Fruit fly (Drosophila melanogaster): Measurements from ENCODE around the gene CG32388.
A peak's percentile ranks its signal among the peaks of the same experiment; 100 is the strongest.

Gene CG32388

DNA sequence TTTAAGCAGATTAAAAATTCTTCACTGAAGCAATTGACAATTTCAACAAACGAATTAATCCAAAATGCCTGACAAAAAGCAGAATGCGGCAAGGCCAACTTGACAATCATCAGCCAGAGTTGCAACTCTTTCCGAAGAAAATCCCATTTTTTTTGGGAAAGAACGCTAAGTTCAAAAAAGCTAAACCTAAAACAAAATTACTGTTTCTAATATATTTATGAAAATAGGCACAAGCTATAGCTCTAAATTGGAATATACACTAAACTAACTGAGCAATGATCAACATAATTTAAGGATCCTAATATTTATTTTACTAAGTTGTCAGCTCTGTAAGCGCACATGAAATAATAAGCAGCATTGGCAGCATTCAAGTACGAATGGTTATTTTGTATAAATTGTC lies 12.0 kb downstream of the CG32388 start, which contains the start of gene CG10063:
Gene CG10063, minus strand, starts transcription at position 101 of the 400 bp plus-strand sequence.
- no peak for TF ChIP-seq acj6 (GFP tag; optimal IDR thresholded peaks at IDR 0.05)
- TF ChIP-seq svp (GFP tag) = no peak
- no peak for TF ChIP-seq spab (GFP tag; optimal IDR thresholded peaks at IDR 0.05)
- TF ChIP-seq dac (GFP tag; optimal IDR thresholded peaks at IDR 0.05) = no peak
- peak; percentile 75 for TF ChIP-seq CG6808 (GFP tag; optimal IDR thresholded peaks at IDR 0.05)

DNA sequence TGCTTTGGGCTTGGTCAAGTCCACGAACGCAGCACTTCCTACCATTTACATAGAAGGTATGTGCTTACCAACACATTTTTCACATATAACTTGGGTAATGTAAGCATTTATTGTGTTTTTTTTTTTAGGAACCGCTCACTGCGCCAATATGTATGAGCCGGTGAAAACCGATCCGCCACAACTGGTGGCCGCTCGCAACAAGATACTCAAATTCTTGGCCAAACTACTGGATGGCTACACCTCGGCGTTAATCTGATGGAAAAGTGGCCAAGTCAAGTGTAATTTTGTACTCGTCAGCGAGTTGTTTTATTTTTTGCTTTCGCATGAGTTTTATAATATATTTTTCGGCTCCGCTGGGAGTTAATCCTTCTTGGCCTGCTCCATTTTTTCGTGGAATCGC lies 13.1 kb downstream of the CG32388 start:
- TF ChIP-seq CG31627 (GFP tag; optimal IDR thresholded peaks at IDR 0.05) (no peak), CG8632 (GFP tag; optimal IDR thresholded peaks at IDR 0.05) (no peak), CG7368 (GFP tag; optimal IDR thresholded peaks at IDR 0.05) (no peak), OdsH (GFP tag; optimal IDR thresholded peaks at IDR 0.05) (no peak), Eip78C (GFP tag) (no peak), lz (GFP tag; optimal IDR thresholded peaks at IDR 0.05) (no peak), CG8319 (GFP tag; optimal IDR thresholded peaks at IDR 0.05) (no peak), eg (GFP tag; IDR thresholded peaks at IDR 0.05) (no peak), CG9139 (GFP tag; optimal IDR thresholded peaks at IDR 0.05) (no peak), Eip75B (GFP tag; optimal IDR thresholded peaks at IDR 0.05) (no peak), Hr38 (GFP tag; optimal IDR thresholded peaks at IDR 0.05) (no peak), fkh (GFP tag; optimal IDR thresholded peaks at IDR 0.05) (no peak), vri (GFP tag; optimal IDR thresholded peaks at IDR 0.05) (no peak)

DNA sequence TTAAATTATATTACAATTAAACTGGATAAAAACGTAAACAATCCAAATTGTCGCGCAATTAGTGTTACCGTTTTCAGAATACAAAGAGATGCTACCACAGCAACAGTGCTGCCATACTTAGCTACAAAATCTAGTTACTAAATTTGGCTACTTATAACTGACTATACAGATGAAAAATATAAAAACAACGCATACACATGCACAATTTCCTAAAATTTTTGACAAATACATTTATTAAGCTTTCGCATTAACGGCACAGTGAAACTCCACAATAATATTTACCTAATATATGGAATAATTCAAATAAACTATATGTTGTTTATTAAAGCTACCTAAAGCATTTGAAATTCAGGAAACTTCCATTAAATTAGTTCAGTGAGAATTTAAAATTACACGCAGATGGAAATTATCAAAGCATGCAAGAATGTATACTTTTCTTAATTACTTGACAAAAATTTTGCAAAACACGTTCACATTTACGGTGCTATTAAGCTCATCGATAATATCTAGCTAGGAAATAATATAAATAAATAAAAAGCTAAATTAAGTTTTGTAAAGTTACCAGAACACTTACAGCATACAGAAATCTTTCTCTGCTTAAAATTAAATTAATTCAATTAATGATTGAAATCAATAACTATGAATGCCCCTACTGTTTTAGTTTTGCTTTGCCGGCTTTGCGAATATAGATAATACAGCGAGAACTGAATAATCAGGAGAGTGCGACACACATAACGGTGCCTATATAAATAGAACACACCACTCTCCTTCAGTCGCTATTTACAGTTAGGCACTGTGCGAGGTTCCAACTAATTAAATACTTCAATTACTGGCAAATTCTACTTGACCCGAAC lies 15.2 kb downstream of the CG32388 start, which contains the start of the genes Mis12 and CG9953:
Gene Mis12, minus strand, starts transcription at position 88 of the 854 bp plus-strand sequence.
Gene CG9953, plus strand, starts transcription at position 698 of the 854 bp plus-strand sequence.
- peak; percentile 25 for TF ChIP-seq CG3032 (tag; optimal IDR thresholded peaks at IDR 0.05)
- TF ChIP-seq topi (GFP tag; optimal IDR thresholded peaks at IDR 0.05) = peak; percentile 13
- TF ChIP-seq fkh (GFP tag; optimal IDR thresholded peaks at IDR 0.05) = no peak
- peak; percentile 42 for TF ChIP-seq CG31627 (GFP tag; optimal IDR thresholded peaks at IDR 0.05)
- peak; percentile 55 for TF ChIP-seq pdm3 (GFP tag; optimal IDR thresholded peaks at IDR 0.05)
- TF ChIP-seq CG8319 (GFP tag; optimal IDR thresholded peaks at IDR 0.05) = no peak
- TF ChIP-seq CG11762 (GFP tag; optimal IDR thresholded peaks at IDR 0.05; ENCODE audit: insufficient read depth) = no peak
- TF ChIP-seq Eip75B (GFP tag; optimal IDR thresholded peaks at IDR 0.05) = peak; percentile 33
- peak; percentile 80 for TF ChIP-seq svp (GFP tag)
- peak; percentile 24 for TF ChIP-seq Hr39 (GFP tag; optimal IDR thresholded peaks at IDR 0.05)
- TF ChIP-seq Sox15 (GFP tag; optimal IDR thresholded peaks at IDR 0.05) = peak; percentile 28
- peak; percentile 18 for TF ChIP-seq net (GFP tag; optimal IDR thresholded peaks at IDR 0.05)
- TF ChIP-seq Sox14 (GFP tag; optimal IDR thresholded peaks at IDR 0.05) = peak; percentile 37
- TF ChIP-seq CG6808 (GFP tag; optimal IDR thresholded peaks at IDR 0.05) = peak; percentile 31
- TF ChIP-seq OdsH (GFP tag; optimal IDR thresholded peaks at IDR 0.05) = peak; percentile 32
- TF ChIP-seq CG6276 (GFP tag; optimal IDR thresholded peaks at IDR 0.05) = peak; percentile 24
- no peak for TF ChIP-seq CG9139 (GFP tag; optimal IDR thresholded peaks at IDR 0.05)
- no peak for TF ChIP-seq ss (GFP tag; optimal IDR thresholded peaks at IDR 0.05)
- no peak; the same call in 2 of the 3 replicates for TF ChIP-seq CG8119 (GFP tag; IDR thresholded peaks at IDR 0.05)
- TF ChIP-seq CG32006 (GFP tag; optimal IDR thresholded peaks at IDR 0.05) = peak; percentile 67
- peak; percentile 23 for TF ChIP-seq cyc (GFP tag; optimal IDR thresholded peaks at IDR 0.05)
- peak; percentile 80 for TF ChIP-seq eg (GFP tag; IDR thresholded peaks at IDR 0.05)
- peak; percentile 63 for TF ChIP-seq esn (GFP tag; optimal IDR thresholded peaks at IDR 0.05)
- TF ChIP-seq CG3919 (GFP tag; optimal IDR thresholded peaks at IDR 0.05) = peak; percentile 44
- TF ChIP-seq CG10631 (GFP tag; optimal IDR thresholded peaks at IDR 0.05) = peak; percentile 44
- TF ChIP-seq Hr4 (GFP tag; optimal IDR thresholded peaks at IDR 0.05) = peak; percentile 57
- peak; percentile 48 for TF ChIP-seq achi (GFP tag; optimal IDR thresholded peaks at IDR 0.05)
- TF ChIP-seq dac (GFP tag; optimal IDR thresholded peaks at IDR 0.05) = no peak
- TF ChIP-seq CG15336 (GFP tag; IDR thresholded peaks at IDR 0.05) = peak; percentile 61
- TF ChIP-seq Blimp-1 (GFP tag; optimal IDR thresholded peaks at IDR 0.05) = no peak
- TF ChIP-seq Ets21C (GFP tag; optimal IDR thresholded peaks at IDR 0.05) = no peak
- peak; percentile 23 for TF ChIP-seq CG6792 (GFP tag; optimal IDR thresholded peaks at IDR 0.05)
- peak; percentile 48 for TF ChIP-seq lz (GFP tag; optimal IDR thresholded peaks at IDR 0.05)
- no peak for TF ChIP-seq Hr38 (GFP tag; optimal IDR thresholded peaks at IDR 0.05)
- peak; percentile 32 for TF ChIP-seq acj6 (GFP tag; optimal IDR thresholded peaks at IDR 0.05)
- TF ChIP-seq CG11294 (GFP tag; IDR thresholded peaks at IDR 0.05) = no peak
- no peak for TF ChIP-seq CG1621 (tag; optimal IDR thresholded peaks at IDR 0.05)
- TF ChIP-seq CG7368 (GFP tag; optimal IDR thresholded peaks at IDR 0.05) = no peak
- TF ChIP-seq salr (GFP tag; optimal IDR thresholded peaks at IDR 0.05) = no peak
- TF ChIP-seq CG34406 (GFP tag; optimal IDR thresholded peaks at IDR 0.05) = peak; percentile 19

Data from whole organism, prepupa.